Fruit fly (Drosophila melanogaster): ENCODE measurements around the gene CG34357.
A peak's percentile ranks its signal among the peaks of the same experiment; 100 is the strongest.

The CG34357 gene

dm6 chr3R:4478220-4479037 is 79.4 kb downstream of the CG34357 start:
- TF ChIP-seq Jra (GFP tag; optimal IDR thresholded peaks at IDR 0.05) (peak; percentile 79), OdsH (GFP tag; optimal IDR thresholded peaks at IDR 0.05) (peak; percentile 85), Hr83 (GFP tag; optimal IDR thresholded peaks at IDR 0.05; ENCODE audit: poor library complexity, severe bottlenecking) (peak; percentile 85), Hnf4 (GFP tag; optimal IDR thresholded peaks at IDR 0.05) (peak; percentile 77), N (GFP tag; optimal IDR thresholded peaks at IDR 0.05) (peak; percentile 36), sv (GFP tag; optimal IDR thresholded peaks at IDR 0.05) (peak; percentile 91), Dfd (GFP tag; optimal IDR thresholded peaks at IDR 0.05) (no peak), HLH106 (tag; optimal IDR thresholded peaks at IDR 0.05) (peak; percentile 64), lola (GFP tag; optimal IDR thresholded peaks at IDR 0.05) (no peak), pan (optimal IDR thresholded peaks at IDR 0.05) (no peak), CG32264 (GFP tag; optimal IDR thresholded peaks at IDR 0.05) (peak; percentile 77), Rel (GFP tag; optimal IDR thresholded peaks at IDR 0.05) (no peak), Rel (tag; optimal IDR thresholded peaks at IDR 0.05) (peak; percentile 62), woc (GFP tag; optimal IDR thresholded peaks at IDR 0.05) (peak; percentile 60), brk (GFP tag; optimal IDR thresholded peaks at IDR 0.05) (peak; percentile 78), Hr78 (GFP tag; optimal IDR thresholded peaks at IDR 0.05) (no peak), CrebA (GFP tag; optimal IDR thresholded peaks at IDR 0.05; ENCODE audit: borderline replicate concordance) (peak; percentile 69), Mio (GFP tag; optimal IDR thresholded peaks at IDR 0.05) (peak; percentile 55), tai (GFP tag; optimal IDR thresholded peaks at IDR 0.05) (no peak), Vsx2 (GFP tag; optimal IDR thresholded peaks at IDR 0.05; ENCODE audit: partially characterized antibody) (peak; percentile 79), dl (GFP tag; optimal IDR thresholded peaks at IDR 0.05; ENCODE audit: insufficient read depth in 1 of 2, partially characterized antibody in 2 of 2) (peak; percentile 61 to 63), usp (GFP tag; optimal IDR thresholded peaks at IDR 0.05) (no peak), CG9705 (GFP tag; optimal IDR thresholded peaks at IDR 0.05) (no peak), GATAd (GFP tag; optimal IDR thresholded peaks at IDR 0.05) (no peak), ey (GFP tag; optimal IDR thresholded peaks at IDR 0.05) (peak; percentile 79), rgr (GFP tag; optimal IDR thresholded peaks at IDR 0.05) (peak; percentile 90), foxo (GFP tag; optimal IDR thresholded peaks at IDR 0.05) (peak in 1 of 2 experiments; percentile 91), dsf (GFP tag; optimal IDR thresholded peaks at IDR 0.05; ENCODE audit: borderline replicate concordance) (peak; percentile 66), h (GFP tag; optimal IDR thresholded peaks at IDR 0.05) (peak; percentile 91), jim (GFP tag; optimal IDR thresholded peaks at IDR 0.05) (no peak), fru (GFP tag; optimal IDR thresholded peaks at IDR 0.05) (peak; percentile 88), Abd-B (GFP tag; optimal IDR thresholded peaks at IDR 0.05) (no peak), dmrt93B (GFP tag; optimal IDR thresholded peaks at IDR 0.05) (peak; percentile 45), br (GFP tag; optimal IDR thresholded peaks at IDR 0.05) (peak; percentile 90), Sp1 (GFP tag; optimal IDR thresholded peaks at IDR 0.05) (peak; percentile 71), psq (GFP tag; optimal IDR thresholded peaks at IDR 0.05) (peak; percentile 68), Myc (optimal IDR thresholded peaks at IDR 0.05) (no peak), Dif (GFP tag; optimal IDR thresholded peaks at IDR 0.05; ENCODE audit: partially characterized antibody) (peak; percentile 86), sage (GFP tag; optimal IDR thresholded peaks at IDR 0.05) (peak; percentile 78)

- TF ChIP-seq fru (GFP tag; optimal IDR thresholded peaks at IDR 0.05), result no peak
These were observed 81.9 kb downstream of the CG34357 start for dm6 chr3R:4476004-4476403.

dm6 chr3R:4475378-4475777 is 82.5 kb downstream of the CG34357 start:
- TF ChIP-seq ey (GFP tag; optimal IDR thresholded peaks at IDR 0.05), result no peak
- TF ChIP-seq psq (GFP tag; optimal IDR thresholded peaks at IDR 0.05), result no peak
- no peak for TF ChIP-seq N (GFP tag; optimal IDR thresholded peaks at IDR 0.05)
- no peak for TF ChIP-seq br (GFP tag; optimal IDR thresholded peaks at IDR 0.05)
- no peak for TF ChIP-seq Dif (GFP tag; optimal IDR thresholded peaks at IDR 0.05; ENCODE audit: partially characterized antibody)
- no peak for TF ChIP-seq Jra (GFP tag; optimal IDR thresholded peaks at IDR 0.05)
- no peak for TF ChIP-seq usp (GFP tag; optimal IDR thresholded peaks at IDR 0.05)
- no peak for TF ChIP-seq dsf (GFP tag; optimal IDR thresholded peaks at IDR 0.05; ENCODE audit: borderline replicate concordance)
- TF ChIP-seq Rel (GFP tag; optimal IDR thresholded peaks at IDR 0.05), result no peak
- no peak for TF ChIP-seq Rel (tag; optimal IDR thresholded peaks at IDR 0.05)
- TF ChIP-seq pan (optimal IDR thresholded peaks at IDR 0.05), result no peak
- TF ChIP-seq dl (GFP tag; optimal IDR thresholded peaks at IDR 0.05; ENCODE audit: insufficient read depth in 1 of 2, partially characterized antibody in 2 of 2), result no peak
- TF ChIP-seq sv (GFP tag; optimal IDR thresholded peaks at IDR 0.05), result no peak
- no peak for TF ChIP-seq CrebA (GFP tag; optimal IDR thresholded peaks at IDR 0.05; ENCODE audit: borderline replicate concordance)

All from whole organism, wandering third instar larva.